Worm (Caenorhabditis elegans) whole organism, midembryonic: Measurements from ENCODE around the gene tbce-1.

Source experiments
- T22C8.4 ChIP-seq: fragments of 200-800 bp; sonication (Bioruptor generic); IDR thresholded peaks from 2 replicates; pipeline ENCODE4 v1.3.6; 2022; ENCODE audit warnings: missing genetic modification characterization, missing compliant biosample characterization
- flt-1 ChIP-seq: fragments of 200-800 bp; sonication (Bioruptor generic); IDR thresholded peaks from 2 replicates; pipeline ENCODE4 v1.3.6; 2022; ENCODE audit warnings: missing genetic modification characterization, missing compliant biosample characterization
- klf-2 ChIP-seq: fragments of 200-800 bp; sonication (Bioruptor generic); conservative IDR thresholded peaks from 2 replicates; pipeline ENCODE4 v1.3.6; 2022; ENCODE audit warnings: missing genetic modification reagents, missing genetic modification characterization, missing compliant biosample characterization
- med-1 ChIP-seq: sonication (generic microtip); optimal IDR thresholded peaks from 2 replicates; lab custom pipeline; 2017; ENCODE audit warnings: missing genetic modification characterization, mild to moderate bottlenecking, missing compliant biosample characterization, antibody characterized with exemption, missing genetic modification reagents; ENCODE audit not compliant: insufficient read depth
- ref-1 ChIP-seq: fragments of 200-800 bp; sonication (Bioruptor generic); conservative IDR thresholded peaks from 2 replicates; pipeline ENCODE4 v1.3.6; 2022; ENCODE audit warnings: missing genetic modification reagents, missing genetic modification characterization, missing compliant biosample characterization
- ztf-23 ChIP-seq: fragments of 200-800 bp; sonication (Bioruptor generic); IDR thresholded peaks from 2 replicates; pipeline ENCODE4 v1.3.6; 2022; ENCODE audit warnings: missing genetic modification reagents, missing genetic modification characterization, missing compliant biosample characterization
- ztf-29 ChIP-seq: fragments of 200-800 bp; sonication (Bioruptor generic); IDR thresholded peaks from 2 replicates; pipeline ENCODE4 v1.3.6; 2022; ENCODE audit warnings: missing genetic modification reagents, missing genetic modification characterization, missing compliant biosample characterization

ce11 chrIV:8294650-8295049 lies at the start of gene tbce-1:
- TF ChIP-seq T22C8.4 (no peak), ztf-29 (no peak), flt-1 (no peak), med-1 (GFP tag; lab: Kevin White, UChicago) (no peak), ref-1 (GFP tag; lab: Robert Waterston, UW) (no peak), ztf-23 (GFP tag; lab: Robert Waterston, UW) (no peak), klf-2 (GFP tag; lab: Robert Waterston, UW) (no peak)
